Worm (Caenorhabditis elegans) whole organism, young adult: ENCODE results near the gene prp-18.

Experiments used
- T26A5.8 ChIP-seq: sonication (generic microtip); optimal IDR thresholded peaks from 2 replicates; lab custom pipeline; 2016; ENCODE audit warnings: missing genetic modification characterization, missing compliant biosample characterization
- Y56A3A.18 ChIP-seq: fragments of 200-800 bp; sonication (Bioruptor generic); IDR thresholded peaks from 2 replicates; pipeline ENCODE4 v1.3.6; 2022; ENCODE audit warnings: missing genetic modification reagents, missing genetic modification characterization, missing compliant biosample characterization

ce11 chrIV:9932055-9932454 lies 47.9 kb upstream of the prp-18 start, which contains the start of the genes trmt-10A and F25H8.2:
- TF ChIP-seq T26A5.8 (tag; lab: Kevin White, UChicago) (no peak), Y56A3A.18 (GFP tag; lab: Robert Waterston, UW) (no peak)
